Fruit fly (Drosophila melanogaster) whole organism, wandering third instar larva: Measurements from ENCODE around the gene CG11726.

Source experiments
- Abd-B ChIP-seq: fragments of >200 bp; optimal IDR thresholded peaks from 2 replicates; lab custom pipeline; 2017; ENCODE audit warnings: missing biosample characterization, missing genetic modification characterization
- CG32264 ChIP-seq: fragments of 200-800 bp; sonication (Bioruptor generic); optimal IDR thresholded peaks from 2 replicates; lab custom pipeline; 2016; ENCODE audit warnings: missing biosample characterization, missing genetic modification characterization
- CG9705 ChIP-seq: fragments of 200-800 bp; sonication (Bioruptor generic); optimal IDR thresholded peaks from 2 replicates; lab custom pipeline; 2018; ENCODE audit warnings: missing biosample characterization, mild to moderate bottlenecking, missing genetic modification characterization
- CrebA ChIP-seq: fragments of 200-800 bp; sonication (Bioruptor generic); optimal IDR thresholded peaks from 2 replicates; lab custom pipeline; 2016; ENCODE audit warnings: missing biosample characterization, mild to moderate bottlenecking, missing genetic modification characterization, borderline replicate concordance
- Dfd ChIP-seq: fragments of >200 bp; optimal IDR thresholded peaks from 2 replicates; lab custom pipeline; 2017; ENCODE audit warnings: missing biosample characterization, missing genetic modification characterization
- Dif ChIP-seq: fragments of 200-275, 200-300 bp; sonication (Bioruptor generic); optimal IDR thresholded peaks from 2 replicates; lab custom pipeline; 2018; ENCODE audit warnings: missing biosample characterization, missing genetic modification characterization; ENCODE audit not compliant: partially characterized antibody
- GATAd ChIP-seq: sonication (Bioruptor generic); optimal IDR thresholded peaks from 2 replicates; lab custom pipeline; 2016; ENCODE audit warnings: missing biosample characterization, missing genetic modification characterization
- HLH106 ChIP-seq: fragments of 200-800 bp; optimal IDR thresholded peaks from 3 replicates; lab custom pipeline; 2019; ENCODE audit warnings: missing biosample characterization, mild to moderate bottlenecking, missing genetic modification characterization, moderate library complexity
- Hnf4 ChIP-seq: fragments of 200-800 bp; sonication (Bioruptor generic); optimal IDR thresholded peaks from 2 replicates; lab custom pipeline; 2016; ENCODE audit warnings: missing biosample characterization, mild to moderate bottlenecking, missing genetic modification characterization
- Hr78 ChIP-seq: fragments of >200 bp; optimal IDR thresholded peaks from 2 replicates; lab custom pipeline; 2017; ENCODE audit warnings: missing biosample characterization, missing genetic modification characterization
- Hr83 ChIP-seq: fragments of 200-300 bp; sonication (Bioruptor generic); optimal IDR thresholded peaks from 2 replicates; lab custom pipeline; 2016; ENCODE audit warnings: missing biosample characterization, mild to moderate bottlenecking, missing genetic modification characterization, moderate library complexity; ENCODE audit not compliant: poor library complexity, severe bottlenecking
- Jra ChIP-seq: sonication (Bioruptor generic); optimal IDR thresholded peaks from 2 replicates; lab custom pipeline; 2016; ENCODE audit warnings: missing biosample characterization, missing genetic modification characterization
- Mio ChIP-seq: sonication (Bioruptor generic); optimal IDR thresholded peaks from 2 replicates; lab custom pipeline; 2016; ENCODE audit warnings: missing biosample characterization, missing genetic modification characterization
- Myc ChIP-seq: fragments of >200 bp; optimal IDR thresholded peaks from 2 replicates; lab custom pipeline; 2017
- N ChIP-seq: fragments of >200 bp; optimal IDR thresholded peaks from 2 replicates; lab custom pipeline; 2018; ENCODE audit warnings: missing biosample characterization, missing external identifiers, missing genetic modification characterization
- OdsH ChIP-seq: fragments of 200-800 bp; sonication (Bioruptor generic); optimal IDR thresholded peaks from 2 replicates; lab custom pipeline; 2016; ENCODE audit warnings: missing biosample characterization, mild to moderate bottlenecking, missing genetic modification characterization
- Rel ChIP-seq, 2 experiments: fragments of 200-800 bp; sonication (Bioruptor generic) in 1 of 2; optimal IDR thresholded peaks; 2 replicates in 1 of 2; 3 replicates in 1 of 2; lab custom pipeline; 2016 to 2019; ENCODE audit warnings: mild to moderate bottlenecking in 2 of 2, missing biosample characterization in 2 of 2, missing genetic modification characterization in 2 of 2, moderate library complexity in 1 of 2
- Sp1 ChIP-seq: fragments of 200-800 bp; sonication (Bioruptor generic); optimal IDR thresholded peaks from 3 replicates; lab custom pipeline; 2019; ENCODE audit warnings: missing biosample characterization, mild to moderate bottlenecking, missing genetic modification characterization, moderate library complexity
- Vsx2 ChIP-seq: fragments of 200-300, 225-300 bp; sonication (Bioruptor generic); optimal IDR thresholded peaks from 2 replicates; lab custom pipeline; 2018; ENCODE audit warnings: missing biosample characterization, missing genetic modification characterization; ENCODE audit not compliant: partially characterized antibody
- br ChIP-seq: fragments of 200-800 bp; sonication (Bioruptor generic); optimal IDR thresholded peaks from 2 replicates; lab custom pipeline; 2016; ENCODE audit warnings: missing biosample characterization, missing genetic modification characterization
- brk ChIP-seq: fragments of 200-800 bp; sonication (Bioruptor generic); optimal IDR thresholded peaks from 2 replicates; lab custom pipeline; 2016; ENCODE audit warnings: missing biosample characterization, mild to moderate bottlenecking, missing genetic modification characterization
- dl ChIP-seq, 2 experiments: fragments of 175-275, 200-275 bp in 1 of 2; fragments of 200-275 bp in 1 of 2; sonication (Bioruptor generic); optimal IDR thresholded peaks; lab custom pipeline; 2018; ENCODE audit warnings: mild to moderate bottlenecking in 2 of 2, missing biosample characterization in 2 of 2, missing genetic modification characterization in 2 of 2, moderate library complexity in 2 of 2; ENCODE audit not compliant: partially characterized antibody in 2 of 2, insufficient read depth in 1 of 2
- dmrt93B ChIP-seq: fragments of 200-800 bp; sonication (Bioruptor generic); optimal IDR thresholded peaks from 2 replicates; lab custom pipeline; 2018; ENCODE audit warnings: missing biosample characterization, mild to moderate bottlenecking, missing genetic modification characterization
- dsf ChIP-seq: sonication (Bioruptor generic); optimal IDR thresholded peaks from 2 replicates; lab custom pipeline; 2016; ENCODE audit warnings: missing biosample characterization, missing genetic modification characterization, borderline replicate concordance
- ey ChIP-seq: fragments of 200-800 bp; sonication (Bioruptor generic); optimal IDR thresholded peaks from 2 replicates; lab custom pipeline; 2016; ENCODE audit warnings: missing biosample characterization, missing genetic modification characterization
- foxo ChIP-seq, 2 experiments: fragments of 200-800 bp; sonication (Bioruptor generic); optimal IDR thresholded peaks; 2 replicates in 1 of 2; 3 replicates in 1 of 2; lab custom pipeline; 2016 to 2017; ENCODE audit warnings: missing biosample characterization in 2 of 2, missing genetic modification characterization in 2 of 2
- fru ChIP-seq: fragments of 200-800 bp; sonication (Bioruptor generic); optimal IDR thresholded peaks from 3 replicates; lab custom pipeline; 2016; ENCODE audit warnings: missing biosample characterization, mild to moderate bottlenecking, missing genetic modification characterization
- h ChIP-seq: fragments of 200-800 bp; sonication (Bioruptor generic); optimal IDR thresholded peaks from 3 replicates; lab custom pipeline; 2016; ENCODE audit warnings: missing biosample characterization, mild to moderate bottlenecking, missing genetic modification characterization
- jim ChIP-seq: fragments of 175-275, 200-325 bp; sonication (Bioruptor generic); optimal IDR thresholded peaks from 2 replicates; lab custom pipeline; 2016; ENCODE audit warnings: missing biosample characterization, mild to moderate bottlenecking, missing genetic modification characterization
- lola ChIP-seq: fragments of >200 bp; optimal IDR thresholded peaks from 2 replicates; lab custom pipeline; 2017; ENCODE audit warnings: missing biosample characterization, missing genetic modification characterization
- pan ChIP-seq: fragments of >200 bp; optimal IDR thresholded peaks from 2 replicates; lab custom pipeline; 2017
- psq ChIP-seq: fragments of 200-800 bp; sonication (Bioruptor generic); optimal IDR thresholded peaks from 3 replicates; lab custom pipeline; 2017; ENCODE audit warnings: missing biosample characterization, mild to moderate bottlenecking, missing genetic modification characterization, moderate library complexity
- rgr ChIP-seq: fragments of 200-800 bp; sonication (Bioruptor generic); optimal IDR thresholded peaks from 3 replicates; lab custom pipeline; 2016; ENCODE audit warnings: missing biosample characterization, mild to moderate bottlenecking, missing genetic modification characterization
- sage ChIP-seq: fragments of 200-800 bp; sonication (Bioruptor generic); optimal IDR thresholded peaks from 2 replicates; lab custom pipeline; 2016; ENCODE audit warnings: missing biosample characterization, mild to moderate bottlenecking, missing genetic modification characterization
- sv ChIP-seq: fragments of 200-800 bp; sonication (Bioruptor generic); optimal IDR thresholded peaks from 3 replicates; lab custom pipeline; 2016; ENCODE audit warnings: missing biosample characterization, missing genetic modification characterization
- tai ChIP-seq: sonication (Bioruptor generic); optimal IDR thresholded peaks from 2 replicates; lab custom pipeline; 2016; ENCODE audit warnings: missing biosample characterization, missing genetic modification characterization
- usp ChIP-seq: fragments of >200 bp; optimal IDR thresholded peaks from 2 replicates; lab custom pipeline; 2017; ENCODE audit warnings: missing biosample characterization, missing genetic modification characterization
- woc ChIP-seq: sonication (Bioruptor generic); optimal IDR thresholded peaks from 2 replicates; lab custom pipeline; 2016; ENCODE audit warnings: missing biosample characterization, mild to moderate bottlenecking, missing genetic modification characterization

The CG11726 gene

dm6 chr3L:11413697-11414096 is 19.2 kb downstream of the CG11726 start:
- no peak for TF ChIP-seq psq
- no peak for TF ChIP-seq dsf (GFP tag; lab: Kevin White, UChicago)
- no peak for TF ChIP-seq Sp1 (GFP tag; lab: Kevin White, UChicago)
- TF ChIP-seq brk (GFP tag; lab: Kevin White, UChicago), result no peak
- TF ChIP-seq sv, result no peak
- no peak for TF ChIP-seq usp
- no peak for TF ChIP-seq Jra
- TF ChIP-seq pan, result no peak
- no peak for TF ChIP-seq Dfd (GFP tag; lab: Kevin White, UChicago)
- TF ChIP-seq Myc (lab: Kevin White, UChicago), result no peak
- TF ChIP-seq tai (GFP tag; lab: Kevin White, UChicago), result no peak
- no peak for TF ChIP-seq CG9705
- no peak for TF ChIP-seq OdsH
- TF ChIP-seq Hnf4 (GFP tag; lab: Kevin White, UChicago), result no peak
- no peak for TF ChIP-seq h (GFP tag; lab: Kevin White, UChicago)
- TF ChIP-seq woc (GFP tag; lab: Kevin White, UChicago), result no peak
- TF ChIP-seq, all 38 proteins: peak for 0

DNA sequence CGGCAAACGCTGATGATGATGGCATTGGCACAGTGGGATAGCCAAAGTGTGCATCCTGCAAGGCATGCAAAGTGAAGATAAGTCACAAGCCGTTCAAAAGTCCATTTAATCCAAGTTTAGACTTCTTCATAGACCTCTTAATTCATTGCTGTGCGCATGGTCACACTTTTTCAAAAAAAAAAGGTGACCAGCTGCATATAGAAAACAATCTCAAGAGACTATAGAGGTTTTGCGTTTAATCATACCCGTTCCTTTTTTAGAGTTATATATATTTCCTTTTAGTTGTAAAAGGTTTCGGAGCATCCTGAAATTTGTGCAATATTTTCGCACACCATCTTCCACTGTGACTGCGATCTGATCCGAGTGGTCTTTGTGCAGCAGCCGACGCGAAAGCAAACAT is 20.0 kb downstream of the CG11726 start:
- peak; percentile 35 for TF ChIP-seq ey
- no peak for TF ChIP-seq Jra
- TF ChIP-seq br (GFP tag; lab: Kevin White, UChicago), result peak; percentile 16
- peak; percentile 9 for TF ChIP-seq OdsH
- peak in 1 of 2 experiments; percentile 55 for TF ChIP-seq foxo (GFP tag; optimal IDR thresholded peaks at IDR 0.05; lab: Kevin White, UChicago)
- TF ChIP-seq CrebA (GFP tag; lab: Kevin White, UChicago), result no peak
- TF ChIP-seq HLH106 (tag; lab: Kevin White, UChicago), result peak; percentile 3
- peak; percentile 32 for TF ChIP-seq h (GFP tag; lab: Kevin White, UChicago)
- TF ChIP-seq psq, result peak; percentile 6
- TF ChIP-seq woc (GFP tag; lab: Kevin White, UChicago), result peak; percentile 17
- no peak for TF ChIP-seq lola (GFP tag; lab: Kevin White, UChicago)
- TF ChIP-seq Sp1 (GFP tag; lab: Kevin White, UChicago), result peak; percentile 15
- TF ChIP-seq fru (GFP tag; lab: Kevin White, UChicago), result peak; percentile 48
- TF ChIP-seq rgr (GFP tag; lab: Kevin White, UChicago), result peak; percentile 24

- TF ChIP-seq Abd-B (GFP tag; lab: Kevin White, UChicago) (no peak), N (GFP tag; lab: Kevin White, UChicago) (no peak), brk (GFP tag; lab: Kevin White, UChicago) (peak; percentile 61), CG9705 (peak; percentile 31), GATAd (GFP tag; lab: Kevin White, UChicago) (no peak), pan (no peak), Dfd (GFP tag; lab: Kevin White, UChicago) (no peak), OdsH (peak; percentile 66), tai (GFP tag; lab: Kevin White, UChicago) (no peak), br (GFP tag; lab: Kevin White, UChicago) (peak; percentile 37), lola (GFP tag; lab: Kevin White, UChicago) (no peak), foxo (GFP tag; optimal IDR thresholded peaks at IDR 0.05; lab: Kevin White, UChicago) (peak in 1 of 2 experiments; percentile 81), dmrt93B (GFP tag; lab: Kevin White, UChicago) (peak; percentile 29), dl (GFP tag; optimal IDR thresholded peaks at IDR 0.05; lab: Kevin White, UChicago; ENCODE audit: insufficient read depth in 1 of 2, partially characterized antibody in 2 of 2) (no peak), jim (GFP tag; lab: Kevin White, UChicago) (no peak), Vsx2 (GFP tag; lab: Kevin White, UChicago) (no peak), rgr (GFP tag; lab: Kevin White, UChicago) (peak; percentile 74), usp (no peak), Rel (GFP tag; optimal IDR thresholded peaks at IDR 0.05; lab: Kevin White, UChicago) (no peak), Rel (tag; optimal IDR thresholded peaks at IDR 0.05; lab: Kevin White, UChicago) (no peak), CrebA (GFP tag; lab: Kevin White, UChicago) (no peak), Hr83 (GFP tag; lab: Kevin White, UChicago) (no peak), sv (peak; percentile 53), Myc (lab: Kevin White, UChicago) (no peak), Dif (no peak), h (GFP tag; lab: Kevin White, UChicago) (peak; percentile 81), woc (GFP tag; lab: Kevin White, UChicago) (no peak), dsf (GFP tag; lab: Kevin White, UChicago) (no peak), CG32264 (GFP tag; lab: Kevin White, UChicago) (no peak), psq (peak; percentile 65), Jra (no peak), Hnf4 (GFP tag; lab: Kevin White, UChicago) (peak; percentile 46), fru (GFP tag; lab: Kevin White, UChicago) (peak; percentile 69), HLH106 (tag; lab: Kevin White, UChicago) (peak; percentile 60), sage (no peak), Sp1 (GFP tag; lab: Kevin White, UChicago) (peak; percentile 71), ey (peak; percentile 66), Mio (GFP tag; lab: Kevin White, UChicago) (no peak), Hr78 (GFP tag; lab: Kevin White, UChicago) (no peak)
- TF ChIP-seq, all 38 proteins: peak for 15
These were observed 20.9 kb downstream of the CG11726 start for dm6 chr3L:11415382-11415781.
